Worm (Caenorhabditis elegans) whole organism, young adult: ENCODE data around the gene R07E5.15.

Experiments
- B0261.1 ChIP-seq: sonication (generic microtip); optimal IDR thresholded peaks from 2 replicates; lab custom pipeline; 2016; ENCODE audit warnings: mild to moderate bottlenecking, missing genetic modification characterization, moderate library complexity, missing compliant biosample characterization
- C06A6.2 ChIP-seq: fragments of 200-800 bp; sonication (Bioruptor generic); conservative IDR thresholded peaks from 2 replicates; pipeline ENCODE4 v1.3.6; 2022; ENCODE audit warnings: missing genetic modification characterization, missing compliant biosample characterization
- D2030.7 ChIP-seq: fragments of 200-800 bp; sonication (Bioruptor generic); IDR thresholded peaks from 2 replicates; pipeline ENCODE4 v1.3.6; 2022; ENCODE audit warnings: missing genetic modification reagents, missing genetic modification characterization, missing compliant biosample characterization
- F23B12.7 ChIP-seq: sonication (generic microtip); optimal IDR thresholded peaks from 2 replicates; lab custom pipeline; 2017; ENCODE audit warnings: missing genetic modification characterization, mild to moderate bottlenecking, missing compliant biosample characterization, antibody characterized with exemption, moderate library complexity; ENCODE audit not compliant: insufficient read depth
- F33H1.4 ChIP-seq: fragments of 200-800 bp; sonication (Bioruptor generic); IDR thresholded peaks from 2 replicates; pipeline ENCODE4 v1.3.6; 2022; ENCODE audit warnings: missing genetic modification reagents, missing genetic modification characterization, missing compliant biosample characterization
- F39B2.1 ChIP-seq: fragments of 200-800 bp; sonication (Bioruptor generic); IDR thresholded peaks from 2 replicates; pipeline ENCODE4 v1.3.6; 2022; ENCODE audit warnings: missing genetic modification reagents, missing genetic modification characterization, missing compliant biosample characterization
- Y95B8A.8 ChIP-seq: fragments of 200-800 bp; sonication (Bioruptor generic); IDR thresholded peaks from 2 replicates; pipeline ENCODE4 v1.3.6; 2022; ENCODE audit warnings: missing genetic modification reagents, missing genetic modification characterization, missing compliant biosample characterization
- ZK185.1 ChIP-seq: sonication (generic microtip); optimal IDR thresholded peaks from 2 replicates; lab custom pipeline; 2016; ENCODE audit warnings: mild to moderate bottlenecking, missing genetic modification characterization, missing compliant biosample characterization; ENCODE audit not compliant: poor library complexity, severe bottlenecking
- akir-1 ChIP-seq: fragments of 200-800 bp; sonication (Bioruptor generic); optimal IDR thresholded peaks from 2 replicates; lab custom pipeline; 2018; ENCODE audit warnings: mild to moderate bottlenecking, missing genetic modification characterization, moderate library complexity, missing compliant biosample characterization
- aptf-2 ChIP-seq: fragments of 200-800 bp; sonication (Bioruptor generic); conservative IDR thresholded peaks from 2 replicates; pipeline ENCODE4 v1.3.6; 2022; ENCODE audit warnings: missing genetic modification reagents, missing genetic modification characterization, missing compliant biosample characterization
- bed-1 ChIP-seq: fragments of 200-800 bp; sonication (Bioruptor generic); IDR thresholded peaks from 2 replicates; pipeline ENCODE4 v1.3.6; 2022; ENCODE audit warnings: missing genetic modification reagents, missing genetic modification characterization, missing compliant biosample characterization
- cebp-1 ChIP-seq, 2 experiments: fragments of 200-800 bp in 1 of 2; sonication (Bioruptor generic) in 1 of 2; sonication (generic microtip) in 1 of 2; IDR thresholded peaks in 1 of 2; optimal IDR thresholded peaks in 1 of 2; 2 replicates each; pipeline versions ENCODE4 v1.3.6 to Lab custom; 2017 to 2022; ENCODE audit warnings: missing compliant biosample characterization in 2 of 2, missing genetic modification characterization in 2 of 2, mild to moderate bottlenecking in 1 of 2, missing genetic modification reagents in 1 of 2, moderate library complexity in 1 of 2
- ceh-100 ChIP-seq: fragments of 200-800 bp; sonication (Bioruptor generic); IDR thresholded peaks from 2 replicates; pipeline ENCODE4 v1.3.6; 2022; ENCODE audit warnings: missing genetic modification reagents, missing genetic modification characterization, missing compliant biosample characterization
- ceh-27 ChIP-seq: fragments of 200-800 bp; sonication (Bioruptor generic); optimal IDR thresholded peaks from 2 replicates; lab custom pipeline; 2018; ENCODE audit warnings: mild to moderate bottlenecking, missing genetic modification characterization, moderate library complexity, missing compliant biosample characterization
- ceh-91 ChIP-seq: fragments of 200-800 bp; sonication (Bioruptor generic); IDR thresholded peaks from 2 replicates; pipeline ENCODE4 v1.3.6; 2022; ENCODE audit warnings: missing genetic modification reagents, missing genetic modification characterization, missing compliant biosample characterization
- chd-7 ChIP-seq: sonication (generic microtip); optimal IDR thresholded peaks from 2 replicates; lab custom pipeline; 2016; ENCODE audit warnings: mild to moderate bottlenecking, missing genetic modification characterization, moderate library complexity, missing compliant biosample characterization
- dox-1 ChIP-seq: fragments of 200-800 bp; sonication (Bioruptor generic); IDR thresholded peaks from 2 replicates; pipeline ENCODE4 v1.3.6; 2022; ENCODE audit warnings: missing genetic modification reagents, missing genetic modification characterization, missing compliant biosample characterization
- efl-1 ChIP-seq: fragments of 150-350 bp; optimal IDR thresholded peaks from 2 replicates; lab custom pipeline; 2014; ENCODE audit warnings: missing biosample characterization, missing genetic modification reagents, missing genetic modification characterization
- egl-44 ChIP-seq: fragments of 200-800 bp; sonication (Bioruptor generic); IDR thresholded peaks from 2 replicates; pipeline ENCODE4 v1.3.6; 2022; ENCODE audit warnings: missing genetic modification reagents, missing genetic modification characterization, missing compliant biosample characterization
- hmg-1.2 ChIP-seq: fragments of 200-800 bp; sonication (Bioruptor generic); IDR thresholded peaks from 2 replicates; pipeline ENCODE4 v1.3.6; 2022; ENCODE audit warnings: missing genetic modification reagents, missing genetic modification characterization, missing compliant biosample characterization
- hmg-20 ChIP-seq: fragments of 200-800 bp; sonication (Bioruptor generic); IDR thresholded peaks from 2 replicates; pipeline ENCODE4 v1.3.6; 2022; ENCODE audit warnings: missing genetic modification reagents, missing genetic modification characterization, missing compliant biosample characterization
- lag-1 ChIP-seq: fragments of 200-800 bp; sonication (Bioruptor generic); IDR thresholded peaks from 2 replicates; pipeline ENCODE4 v1.3.6; 2022; ENCODE audit warnings: missing genetic modification reagents, missing genetic modification characterization, missing compliant biosample characterization
- lin-26 ChIP-seq: fragments of 200-800 bp; sonication (Bioruptor generic); IDR thresholded peaks from 2 replicates; pipeline ENCODE4 v1.3.6; 2022; ENCODE audit warnings: missing genetic modification reagents, missing genetic modification characterization, missing compliant biosample characterization
- lin-54 ChIP-seq: fragments of 200-800 bp; sonication (Bioruptor generic); optimal IDR thresholded peaks from 2 replicates; lab custom pipeline; 2018; ENCODE audit warnings: mild to moderate bottlenecking, missing genetic modification characterization, missing compliant biosample characterization
- lir-1 ChIP-seq: fragments of 200-800 bp; sonication (Bioruptor generic); conservative IDR thresholded peaks from 2 replicates; pipeline ENCODE4 v1.3.6; 2022; ENCODE audit warnings: missing genetic modification reagents, missing genetic modification characterization, missing compliant biosample characterization
- lsl-1 ChIP-seq: fragments of 200-800 bp; sonication (Bioruptor generic); optimal IDR thresholded peaks from 2 replicates; lab custom pipeline; 2018; ENCODE audit warnings: mild to moderate bottlenecking, missing genetic modification characterization, moderate library complexity, missing compliant biosample characterization
- madf-3 ChIP-seq: fragments of 200-800 bp; sonication (Bioruptor generic); IDR thresholded peaks from 2 replicates; pipeline ENCODE4 v1.3.6; 2022; ENCODE audit warnings: missing genetic modification reagents, missing genetic modification characterization, missing compliant biosample characterization
- madf-6 ChIP-seq: fragments of 200-800 bp; sonication (Bioruptor generic); IDR thresholded peaks from 2 replicates; pipeline ENCODE4 v1.3.6; 2022; ENCODE audit warnings: missing genetic modification reagents, missing genetic modification characterization, missing compliant biosample characterization
- mxl-1 ChIP-seq: sonication (generic microtip); optimal IDR thresholded peaks from 2 replicates; lab custom pipeline; 2016; ENCODE audit warnings: missing genetic modification characterization, missing compliant biosample characterization
- nfyb-1 ChIP-seq: fragments of 200-800 bp; sonication (Bioruptor generic); IDR thresholded peaks from 2 replicates; pipeline ENCODE4 v1.3.6; 2022; ENCODE audit warnings: missing genetic modification reagents, missing genetic modification characterization, missing compliant biosample characterization
- nhr-179 ChIP-seq: sonication (generic microtip); optimal IDR thresholded peaks from 2 replicates; lab custom pipeline; 2016; ENCODE audit warnings: mild to moderate bottlenecking, missing genetic modification characterization, missing compliant biosample characterization
- nhr-90 ChIP-seq: sonication (generic microtip); optimal IDR thresholded peaks from 2 replicates; lab custom pipeline; 2016; ENCODE audit warnings: missing genotype, mild to moderate bottlenecking, missing genetic modification characterization, missing compliant biosample characterization
- pbrm-1 ChIP-seq: fragments of 200-800 bp; sonication (Bioruptor generic); IDR thresholded peaks from 2 replicates; pipeline ENCODE4 v1.3.6; 2022; ENCODE audit warnings: missing genetic modification reagents, missing genetic modification characterization, missing compliant biosample characterization
- rcor-1 ChIP-seq: fragments of 200-800 bp; sonication (Bioruptor generic); IDR thresholded peaks from 2 replicates; pipeline ENCODE4 v1.3.6; 2022; ENCODE audit warnings: missing genetic modification reagents, missing genetic modification characterization, missing compliant biosample characterization
- rec-8 ChIP-seq, 2 experiments: sonication (generic microtip); optimal IDR thresholded peaks; 2 replicates each; lab custom pipeline; 2016; ENCODE audit warnings: mild to moderate bottlenecking in 2 of 2, missing genetic modification characterization in 2 of 2, missing genetic modification reagents in 2 of 2, missing genotype in 2 of 2, missing biosample characterization in 1 of 2, missing compliant biosample characterization in 1 of 2, moderate library complexity in 1 of 2
- rpc-1 ChIP-seq, 2 experiments: fragments of 150-350 bp in 1 of 2; sonication (generic microtip) in 1 of 2; optimal IDR thresholded peaks; 2 replicates each; lab custom pipeline; 2014 to 2018; ENCODE audit warnings: missing biosample characterization in 1 of 2, missing genetic modification characterization in 1 of 2, missing genetic modification reagents in 1 of 2, missing genotype in 1 of 2
- snpc-3.4 ChIP-seq: sonication (generic microtip); optimal IDR thresholded peaks from 2 replicates; lab custom pipeline; 2017; ENCODE audit warnings: missing genetic modification characterization, mild to moderate bottlenecking, missing compliant biosample characterization, antibody characterized with exemption, moderate library complexity, missing genotype, missing genetic modification reagents
- tbp1 ChIP-seq: fragments of 200-800 bp; sonication (Bioruptor generic); optimal IDR thresholded peaks from 2 replicates; lab custom pipeline; 2018; ENCODE audit warnings: mild to moderate bottlenecking, missing genetic modification characterization, missing compliant biosample characterization
- zfh-2 ChIP-seq: fragments of 200-800 bp; sonication (Bioruptor generic); conservative IDR thresholded peaks from 2 replicates; pipeline ENCODE4 v1.3.6; 2022; ENCODE audit warnings: missing genetic modification reagents, missing genetic modification characterization, missing compliant biosample characterization
- ztf-18 ChIP-seq: sonication (generic microtip); optimal IDR thresholded peaks from 2 replicates; lab custom pipeline; 2016; ENCODE audit warnings: missing genotype, mild to moderate bottlenecking, missing genetic modification characterization, missing compliant biosample characterization
- ztf-28 ChIP-seq: fragments of 200-800 bp; sonication (Bioruptor generic); IDR thresholded peaks from 2 replicates; pipeline ENCODE4 v1.3.6; 2022; ENCODE audit warnings: missing genetic modification reagents, missing genetic modification characterization, missing compliant biosample characterization

The R07E5.15 gene

ce11 chrIII:4449357-4449756 is 48.1 kb downstream of the R07E5.15 start (continued):
- TF ChIP-seq F39B2.1 (GFP tag; lab: Robert Waterston, UW) (no peak), zfh-2 (GFP tag; lab: Robert Waterston, UW) (no peak), rpc-1 (optimal IDR thresholded peaks at IDR 0.05; lab: Kevin White, UChicago) (peak; percentile 63), rpc-1 (tag; optimal IDR thresholded peaks at IDR 0.05; lab: Kevin White, UChicago) (peak; percentile 81), ztf-18 (peak; percentile 73), chd-7 (tag; lab: Kevin White, UChicago) (no peak), rec-8 (tag; optimal IDR thresholded peaks at IDR 0.05; lab: Kevin White, UChicago) (peak in 1 of 2 experiments; percentile 29), hmg-1.2 (peak; percentile 48; the same call in 1 of the 2 replicates), snpc-3.4 (tag; lab: Kevin White, UChicago) (peak; percentile 29), lsl-1 (GFP tag; lab: Kevin White, UChicago) (peak; percentile 40), F23B12.7 (tag; lab: Kevin White, UChicago) (peak; percentile 53), aptf-2 (GFP tag; lab: Robert Waterston, UW) (no peak), pbrm-1 (peak; percentile 61; the same call in 1 of the 2 replicates), rcor-1 (GFP tag; lab: Robert Waterston, UW) (no peak)
- TF ChIP-seq, all 124 proteins: peak for 33

- TF ChIP-seq ztf-28, result 0 out of 2 replicates have a peak, but pooled peaks have one; percentile 38
- TF ChIP-seq rpc-1 (optimal IDR thresholded peaks at IDR 0.05; lab: Kevin White, UChicago), result peak; percentile 64
- TF ChIP-seq rpc-1 (tag; optimal IDR thresholded peaks at IDR 0.05; lab: Kevin White, UChicago), result peak; percentile 79
- no peak for TF ChIP-seq cebp-1 (GFP tag; IDR thresholded peaks at IDR 0.05; lab: Robert Waterston, UW)
- peak; percentile 19 for TF ChIP-seq cebp-1 (tag; optimal IDR thresholded peaks at IDR 0.05; lab: Kevin White, UChicago)
- TF ChIP-seq F23B12.7 (tag; lab: Kevin White, UChicago), result peak; percentile 11
- TF ChIP-seq rec-8 (tag; optimal IDR thresholded peaks at IDR 0.05; lab: Kevin White, UChicago), result peak in 1 of 2 experiments; percentile 11
- TF ChIP-seq ZK185.1, result peak; percentile 20
- 0 out of 2 replicates have a peak, but pooled peaks have one; percentile 44 for TF ChIP-seq madf-3 (GFP tag; lab: Robert Waterston, UW)
- no peak for TF ChIP-seq nhr-179 (tag; lab: Kevin White, UChicago)
- 0 out of 2 replicates have a peak, but pooled peaks have one; percentile 32 for TF ChIP-seq nfyb-1
- peak; percentile 53 for TF ChIP-seq hmg-1.2
- peak; percentile 92 for TF ChIP-seq tbp1
- TF ChIP-seq D2030.7 (GFP tag; lab: Robert Waterston, UW), result peak; percentile 60; the same call in 1 of the 2 replicates
- no peak for TF ChIP-seq hmg-20 (GFP tag; lab: Robert Waterston, UW)
- TF ChIP-seq akir-1, result no peak
- 0 out of 2 replicates have a peak, but pooled peaks have one; percentile 25 for TF ChIP-seq ceh-91 (GFP tag; lab: Robert Waterston, UW)
- TF ChIP-seq F33H1.4 (GFP tag; lab: Robert Waterston, UW), result peak; percentile 45
- 0 out of 2 replicates have a peak, but pooled peaks have one; percentile 8 for TF ChIP-seq rcor-1 (GFP tag; lab: Robert Waterston, UW)
- peak; percentile 33 for TF ChIP-seq lsl-1 (GFP tag; lab: Kevin White, UChicago)
- TF ChIP-seq lin-26, result peak; percentile 78
- no peak for TF ChIP-seq efl-1 (GFP tag; lab: Kevin White, UChicago)
- no peak for TF ChIP-seq Y95B8A.8 (GFP tag; lab: Robert Waterston, UW)
- TF ChIP-seq mxl-1 (tag; lab: Kevin White, UChicago), result no peak
- no peak for TF ChIP-seq zfh-2 (GFP tag; lab: Robert Waterston, UW)
- TF ChIP-seq egl-44 (GFP tag; lab: Robert Waterston, UW), result no peak
- peak; percentile 64; the same call in 1 of the 2 replicates for TF ChIP-seq madf-6 (GFP tag; lab: Robert Waterston, UW)
- TF ChIP-seq ceh-27 (GFP tag; lab: Kevin White, UChicago), result peak; percentile 13
- peak; percentile 38 for TF ChIP-seq snpc-3.4 (tag; lab: Kevin White, UChicago)
- peak; percentile 15 for TF ChIP-seq lin-54 (GFP tag; lab: Kevin White, UChicago)
- peak; percentile 71 for TF ChIP-seq B0261.1 (tag; lab: Kevin White, UChicago)
- TF ChIP-seq C06A6.2 (GFP tag; lab: Robert Waterston, UW), result no peak
- peak; percentile 60 for TF ChIP-seq pbrm-1
- TF ChIP-seq ceh-100 (GFP tag; lab: Robert Waterston, UW), result peak; percentile 51
- 0 out of 2 replicates have a peak, but pooled peaks have one; percentile 29 for TF ChIP-seq bed-1 (GFP tag; lab: Robert Waterston, UW)
- peak; percentile 11 for TF ChIP-seq nhr-90
- TF ChIP-seq lir-1 (GFP tag; lab: Robert Waterston, UW), result 0 out of 2 replicates have a peak, but pooled peaks have one; percentile 24
- no peak for TF ChIP-seq lag-1
- TF ChIP-seq dox-1 (GFP tag; lab: Robert Waterston, UW), result no peak
Observed at ce11 chrIII:4449893-4450579, 48.8 kb downstream of the R07E5.15 start, which contains the start of gene ceh-43. TSS of gene ceh-43 (minus strand) at chrIII:4449943.
